Fruit fly (Drosophila melanogaster): ENCODE data around the gene CG17652.

dm6 chr2L:1723135-1723936 is 8.8 kb downstream of the CG17652 start:
- TF ChIP-seq psq (optimal IDR thresholded peaks at IDR 0.05) (no peak), h (optimal IDR thresholded peaks at IDR 0.05) (no peak), ttk (optimal IDR thresholded peaks at IDR 0.05) (no peak), insv (optimal IDR thresholded peaks at IDR 0.05) (no peak), Sin3A (optimal IDR thresholded peaks at IDR 0.05) (no peak), Myc (optimal IDR thresholded peaks at IDR 0.05) (no peak)
